Fruit fly (Drosophila melanogaster) whole organism, prepupa: Measurements from ENCODE around the gene CG42693.

Source experiments
- Blimp-1 ChIP-seq: fragments of 200-800 bp; sonication (Bioruptor generic); optimal IDR thresholded peaks from 3 replicates; lab custom pipeline; 2017; ENCODE audit warnings: missing biosample characterization, missing genetic modification characterization, mild to moderate bottlenecking, moderate library complexity, missing genetic modification reagents
- CG10631 ChIP-seq: fragments of 200-800 bp; sonication (Bioruptor generic); optimal IDR thresholded peaks from 2 replicates; lab custom pipeline; 2016; ENCODE audit warnings: missing biosample characterization, missing genetic modification characterization
- CG10669 ChIP-seq: fragments of 200-800 bp; sonication (Bioruptor generic); optimal IDR thresholded peaks from 3 replicates; lab custom pipeline; 2018; ENCODE audit warnings: missing biosample characterization, mild to moderate bottlenecking, missing genetic modification characterization, moderate library complexity
- CG11294 ChIP-seq: fragments of 200-800 bp; sonication (Bioruptor generic); IDR thresholded peaks from 2 replicates; pipeline ENCODE4 v1.3.6; 2022; ENCODE audit warnings: missing biosample characterization, missing genetic modification characterization
- CG11762 ChIP-seq: fragments of 200-800 bp; sonication (Bioruptor generic); optimal IDR thresholded peaks from 3 replicates; lab custom pipeline; 2016; ENCODE audit warnings: missing biosample characterization, missing genetic modification characterization; ENCODE audit not compliant: insufficient read depth
- CG11902 ChIP-seq: fragments of 200-800 bp; sonication (Bioruptor generic); optimal IDR thresholded peaks from 3 replicates; lab custom pipeline; 2016; ENCODE audit warnings: missing biosample characterization, missing genetic modification characterization
- CG15336 ChIP-seq: fragments of 200-800 bp; sonication (Bioruptor generic); IDR thresholded peaks from 2 replicates; pipeline ENCODE4 v1.3.6; 2022; ENCODE audit warnings: missing biosample characterization, missing genetic modification characterization
- CG1621 ChIP-seq: fragments of 200-800 bp; sonication (Bioruptor generic); optimal IDR thresholded peaks from 3 replicates; lab custom pipeline; 2018; ENCODE audit warnings: missing biosample characterization, mild to moderate bottlenecking, missing genetic modification characterization
- CG16779 ChIP-seq: fragments of 200-800 bp; sonication (Bioruptor generic); optimal IDR thresholded peaks from 3 replicates; lab custom pipeline; 2017; ENCODE audit warnings: missing biosample characterization, mild to moderate bottlenecking, missing genetic modification characterization
- CG3032 ChIP-seq: fragments of 200-800 bp; optimal IDR thresholded peaks from 2 replicates; lab custom pipeline; 2019; ENCODE audit warnings: missing biosample characterization, mild to moderate bottlenecking, missing genetic modification characterization, moderate library complexity
- CG31627 ChIP-seq: fragments of 200-800 bp; sonication (Bioruptor generic); optimal IDR thresholded peaks from 3 replicates; lab custom pipeline; 2016; ENCODE audit warnings: missing biosample characterization, missing genetic modification characterization
- CG32006 ChIP-seq: fragments of 200-800 bp; sonication (Bioruptor generic); optimal IDR thresholded peaks from 3 replicates; lab custom pipeline; 2017; ENCODE audit warnings: missing biosample characterization, mild to moderate bottlenecking, missing genetic modification characterization
- CG34406 ChIP-seq: fragments of 200-800 bp; sonication (Bioruptor generic); optimal IDR thresholded peaks from 3 replicates; lab custom pipeline; 2016; ENCODE audit warnings: missing biosample characterization, missing genetic modification characterization
- CG3919 ChIP-seq: fragments of 200-800 bp; sonication (Bioruptor generic); optimal IDR thresholded peaks from 3 replicates; lab custom pipeline; 2016; ENCODE audit warnings: missing biosample characterization, missing genetic modification characterization
- CG6163 ChIP-seq: fragments of 200-800 bp; sonication (Bioruptor generic); IDR thresholded peaks from 3 replicates; pipeline ENCODE4 v1.3.6; 2022; ENCODE audit warnings: missing biosample characterization, missing genetic modification characterization
- CG6276 ChIP-seq: fragments of 200-800 bp; sonication (Bioruptor generic); optimal IDR thresholded peaks from 2 replicates; lab custom pipeline; 2017; ENCODE audit warnings: missing biosample characterization, mild to moderate bottlenecking, missing genetic modification characterization
- CG6808 ChIP-seq: fragments of 200-800 bp; sonication (Bioruptor generic); optimal IDR thresholded peaks from 3 replicates; lab custom pipeline; 2017; ENCODE audit warnings: missing biosample characterization, missing genetic modification characterization, mild to moderate bottlenecking, moderate library complexity, missing genetic modification reagents
- CG7368 ChIP-seq: fragments of 200-800 bp; sonication (Bioruptor generic); optimal IDR thresholded peaks from 3 replicates; lab custom pipeline; 2016; ENCODE audit warnings: missing biosample characterization, missing genetic modification characterization
- CG8119 ChIP-seq: fragments of 200-800 bp; sonication (Bioruptor generic); IDR thresholded peaks from 3 replicates; pipeline ENCODE4 v1.3.6; 2022; ENCODE audit warnings: missing biosample characterization, missing genetic modification characterization
- CG8319 ChIP-seq: fragments of 200-800 bp; sonication (Bioruptor generic); optimal IDR thresholded peaks from 3 replicates; lab custom pipeline; 2016; ENCODE audit warnings: missing biosample characterization, missing genetic modification characterization
- CG8632 ChIP-seq: fragments of 200-800 bp; sonication (Bioruptor generic); optimal IDR thresholded peaks from 3 replicates; lab custom pipeline; 2016; ENCODE audit warnings: missing biosample characterization, missing genetic modification characterization
- CG9139 ChIP-seq: fragments of 200-800 bp; sonication (Bioruptor generic); optimal IDR thresholded peaks from 3 replicates; lab custom pipeline; 2017; ENCODE audit warnings: missing biosample characterization, mild to moderate bottlenecking, missing genetic modification characterization
- Eip75B ChIP-seq: fragments of 200-800 bp; sonication (Bioruptor generic); optimal IDR thresholded peaks from 3 replicates; lab custom pipeline; 2016; ENCODE audit warnings: missing biosample characterization, missing genetic modification characterization
- Eip93F ChIP-seq: fragments of 200-800 bp; sonication (Bioruptor generic); optimal IDR thresholded peaks from 2 replicates; lab custom pipeline; 2016; ENCODE audit warnings: missing biosample characterization, mild to moderate bottlenecking, missing genetic modification characterization
- Ets96B ChIP-seq: fragments of 200-800 bp; optimal IDR thresholded peaks from 2 replicates; lab custom pipeline; 2019; ENCODE audit warnings: missing biosample characterization, mild to moderate bottlenecking, missing genetic modification characterization, moderate library complexity
- Gug ChIP-seq: fragments of 200-800 bp; sonication (Bioruptor generic); IDR thresholded peaks from 2 replicates; pipeline ENCODE4 v1.3.6; 2022; ENCODE audit warnings: missing biosample characterization, missing genetic modification characterization
- Hr38 ChIP-seq: sonication (Bioruptor generic); optimal IDR thresholded peaks from 2 replicates; lab custom pipeline; 2016; ENCODE audit warnings: missing biosample characterization, missing genetic modification characterization
- Hr39 ChIP-seq: fragments of 200-800 bp; sonication (Bioruptor generic); optimal IDR thresholded peaks from 2 replicates; lab custom pipeline; 2016; ENCODE audit warnings: missing biosample characterization, missing genetic modification characterization
- Hr4 ChIP-seq: fragments of 200-800 bp; sonication (Bioruptor generic); optimal IDR thresholded peaks from 3 replicates; lab custom pipeline; 2016; ENCODE audit warnings: missing biosample characterization, missing genetic modification characterization
- Lpt ChIP-seq: fragments of 200-800 bp; sonication (Bioruptor generic); optimal IDR thresholded peaks from 3 replicates; lab custom pipeline; 2016; ENCODE audit warnings: missing biosample characterization, missing genetic modification characterization
- Smox ChIP-seq: fragments of 200-800 bp; sonication (Bioruptor generic); optimal IDR thresholded peaks from 3 replicates; lab custom pipeline; 2016; ENCODE audit warnings: missing biosample characterization, missing genetic modification characterization
- Sox102F ChIP-seq: fragments of 200-800 bp; sonication (Bioruptor generic); optimal IDR thresholded peaks from 2 replicates; lab custom pipeline; 2016; ENCODE audit warnings: missing biosample characterization, mild to moderate bottlenecking, missing genetic modification characterization
- Sox14 ChIP-seq: fragments of 200-800 bp; sonication (Bioruptor generic); optimal IDR thresholded peaks from 3 replicates; lab custom pipeline; 2016; ENCODE audit warnings: missing biosample characterization, missing genetic modification characterization
- Sox15 ChIP-seq: fragments of 200-800 bp; sonication (Bioruptor generic); optimal IDR thresholded peaks from 3 replicates; lab custom pipeline; 2016; ENCODE audit warnings: missing biosample characterization, missing genetic modification characterization
- achi ChIP-seq: fragments of 200-800 bp; sonication (Bioruptor generic); optimal IDR thresholded peaks from 3 replicates; lab custom pipeline; 2016; ENCODE audit warnings: missing biosample characterization, missing genetic modification characterization
- acj6 ChIP-seq: fragments of 200-800 bp; sonication (Bioruptor generic); optimal IDR thresholded peaks from 3 replicates; lab custom pipeline; 2016; ENCODE audit warnings: missing biosample characterization, missing genetic modification characterization
- cyc ChIP-seq: fragments of 200-800 bp; sonication (Bioruptor generic); optimal IDR thresholded peaks from 3 replicates; lab custom pipeline; 2016; ENCODE audit warnings: missing biosample characterization, missing genetic modification characterization
- dac ChIP-seq: fragments of 200-800 bp; sonication (Bioruptor generic); optimal IDR thresholded peaks from 2 replicates; lab custom pipeline; 2017; ENCODE audit warnings: missing biosample characterization, mild to moderate bottlenecking, missing genetic modification characterization
- eg ChIP-seq: fragments of 200-800 bp; sonication (Bioruptor generic); IDR thresholded peaks from 3 replicates; pipeline ENCODE4 v1.3.6; 2022; ENCODE audit warnings: missing biosample characterization, missing genetic modification characterization
- esn ChIP-seq: fragments of 200-800 bp; sonication (Bioruptor generic); optimal IDR thresholded peaks from 2 replicates; lab custom pipeline; 2016; ENCODE audit warnings: missing biosample characterization, mild to moderate bottlenecking, missing genetic modification characterization, moderate library complexity
- fd59A ChIP-seq: fragments of 200-800 bp; sonication (Bioruptor generic); optimal IDR thresholded peaks from 2 replicates; lab custom pipeline; 2017; ENCODE audit warnings: missing biosample characterization, mild to moderate bottlenecking, missing genetic modification characterization, missing genetic modification reagents
- fd85E ChIP-seq: fragments of 200-800 bp; sonication (Bioruptor generic); optimal IDR thresholded peaks from 3 replicates; lab custom pipeline; 2016; ENCODE audit warnings: missing biosample characterization, missing genetic modification characterization
- lz ChIP-seq: fragments of 200-800 bp; sonication (Bioruptor generic); optimal IDR thresholded peaks from 3 replicates; lab custom pipeline; 2016; ENCODE audit warnings: missing biosample characterization, missing genetic modification characterization
- net ChIP-seq: fragments of 200-800 bp; sonication (Bioruptor generic); optimal IDR thresholded peaks from 3 replicates; lab custom pipeline; 2016; ENCODE audit warnings: missing biosample characterization, missing genetic modification characterization
- pdm3 ChIP-seq: fragments of 200-800 bp; sonication (Bioruptor generic); optimal IDR thresholded peaks from 3 replicates; lab custom pipeline; 2016; ENCODE audit warnings: missing biosample characterization, missing genetic modification characterization
- salr ChIP-seq, 2 experiments: fragments of 200-800 bp; sonication (Bioruptor generic); optimal IDR thresholded peaks; 3 replicates each; lab custom pipeline; 2016 to 2018; ENCODE audit warnings: missing biosample characterization in 2 of 2, missing genetic modification characterization in 2 of 2, mild to moderate bottlenecking in 1 of 2
- spab ChIP-seq: fragments of 200-800 bp; sonication (Bioruptor generic); optimal IDR thresholded peaks from 2 replicates; lab custom pipeline; 2017; ENCODE audit warnings: missing biosample characterization, mild to moderate bottlenecking, missing genetic modification characterization, missing genetic modification reagents
- ss ChIP-seq, 2 experiments: fragments of 200-800 bp; sonication (Bioruptor generic); optimal IDR thresholded peaks; 2 replicates in 1 of 2; 3 replicates in 1 of 2; lab custom pipeline; 2017 to 2018; ENCODE audit warnings: mild to moderate bottlenecking in 2 of 2, missing biosample characterization in 2 of 2, missing genetic modification characterization in 2 of 2, moderate library complexity in 1 of 2
- svp ChIP-seq: fragments of 200-800 bp; sonication (Bioruptor generic); peaks from one replicate; lab custom pipeline; 2016; ENCODE audit warnings: missing biosample characterization, missing genetic modification characterization
- topi ChIP-seq: fragments of 200-800 bp; sonication (Bioruptor generic); optimal IDR thresholded peaks from 3 replicates; lab custom pipeline; 2016; ENCODE audit warnings: missing biosample characterization, missing genetic modification characterization
- vri ChIP-seq: fragments of 200-800 bp; sonication (Bioruptor generic); optimal IDR thresholded peaks from 3 replicates; lab custom pipeline; 2016; ENCODE audit warnings: missing biosample characterization, mild to moderate bottlenecking, missing genetic modification characterization

CG42693 gene

DNA sequence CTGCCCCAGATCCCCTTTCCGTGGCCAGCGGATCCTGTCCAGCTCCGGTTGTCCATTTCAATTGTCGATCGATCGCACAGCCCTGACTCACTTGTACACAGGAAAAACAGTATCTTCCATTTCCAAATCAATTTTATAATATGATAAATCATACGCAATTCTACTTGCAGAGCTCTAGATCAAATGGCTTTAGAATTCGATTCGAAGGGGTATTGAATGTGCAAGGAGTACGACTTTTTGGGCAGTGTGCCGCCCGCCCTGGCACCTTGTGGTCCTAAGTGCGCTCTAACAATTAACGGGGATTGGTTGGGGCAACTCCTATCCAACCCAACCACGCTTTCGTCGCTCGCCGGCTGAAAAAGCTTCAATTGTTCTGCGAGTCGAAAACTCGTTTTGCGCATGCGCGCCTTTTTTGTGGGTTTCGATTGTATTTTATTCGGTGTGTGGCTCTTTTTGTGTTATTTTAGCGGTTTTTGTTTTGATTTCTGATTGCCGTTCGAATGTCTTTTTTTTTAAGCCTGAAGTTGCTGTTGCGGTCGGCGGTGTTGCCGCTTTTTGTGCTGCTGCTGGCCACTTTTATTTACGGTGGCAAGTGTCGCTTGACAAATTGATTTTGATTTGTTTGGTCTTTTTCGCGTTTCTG lies 25.9 kb downstream of the CG42693 start:
- peak; percentile 77 for TF ChIP-seq lz (GFP tag; lab: Kevin White, UChicago)
- TF ChIP-seq CG8632 (GFP tag; lab: Kevin White, UChicago) = peak; percentile 18
- TF ChIP-seq salr (GFP tag; optimal IDR thresholded peaks at IDR 0.05; lab: Kevin White, UChicago) = peak in 1 of 2 experiments; percentile 73
- TF ChIP-seq topi (GFP tag; lab: Kevin White, UChicago) = peak; percentile 77
- peak; percentile 34 for TF ChIP-seq spab (GFP tag; lab: Kevin White, UChicago)
- TF ChIP-seq CG7368 (GFP tag; lab: Kevin White, UChicago) = peak; percentile 54
- TF ChIP-seq pdm3 = peak; percentile 80
- peak; percentile 39 for TF ChIP-seq Blimp-1 (GFP tag; lab: Kevin White, UChicago)
- TF ChIP-seq Sox14 (GFP tag; lab: Kevin White, UChicago) = peak; percentile 80
- TF ChIP-seq fd85E (GFP tag; lab: Kevin White, UChicago) = no peak
- peak; percentile 50 for TF ChIP-seq Ets96B
- peak; percentile 59 for TF ChIP-seq CG10631 (GFP tag; lab: Kevin White, UChicago)
- peak; percentile 50 for TF ChIP-seq vri (GFP tag; lab: Kevin White, UChicago)
- TF ChIP-seq CG6276 (GFP tag; lab: Kevin White, UChicago) = peak; percentile 84
- TF ChIP-seq CG1621 = no peak
- peak; percentile 34 for TF ChIP-seq CG3032 (tag; lab: Kevin White, UChicago)
- TF ChIP-seq CG6808 (GFP tag; lab: Kevin White, UChicago) = peak; percentile 40
- peak; percentile 73 for TF ChIP-seq cyc
- peak; percentile 72 for TF ChIP-seq net (GFP tag; lab: Kevin White, UChicago)
- peak; percentile 85 for TF ChIP-seq eg
- TF ChIP-seq Lpt (GFP tag; lab: Kevin White, UChicago) = peak; percentile 79
- TF ChIP-seq achi (GFP tag; lab: Kevin White, UChicago) = peak; percentile 69
- peak; percentile 44 for TF ChIP-seq CG11902 (GFP tag; lab: Kevin White, UChicago)
- peak; percentile 93 for TF ChIP-seq Hr4 (GFP tag; lab: Kevin White, UChicago)
- peak; percentile 80 for TF ChIP-seq CG3919
- TF ChIP-seq esn (GFP tag; lab: Kevin White, UChicago) = peak; percentile 80
- peak; percentile 80 for TF ChIP-seq CG11294
- peak; percentile 72 for TF ChIP-seq Eip75B
- TF ChIP-seq CG6163 = peak; percentile 85
- TF ChIP-seq Hr39 = peak; percentile 77
- TF ChIP-seq fd59A (GFP tag; lab: Kevin White, UChicago) = peak; percentile 39
- TF ChIP-seq CG32006 (GFP tag; lab: Kevin White, UChicago) = peak; percentile 92
- peak; percentile 72 for TF ChIP-seq Smox
- TF ChIP-seq CG8119 = peak; percentile 88
- TF ChIP-seq Eip93F (GFP tag; lab: Kevin White, UChicago) = peak; percentile 2
- TF ChIP-seq acj6 (GFP tag; lab: Kevin White, UChicago) = peak; percentile 76
- TF ChIP-seq CG31627 (GFP tag; lab: Kevin White, UChicago) = peak; percentile 76
- TF ChIP-seq CG8319 = no peak
- TF ChIP-seq ss (GFP tag; optimal IDR thresholded peaks at IDR 0.05; lab: Kevin White, UChicago) = peak; percentile 53 to 71
- peak; percentile 92 for TF ChIP-seq svp (GFP tag; lab: Kevin White, UChicago)
- TF ChIP-seq CG10669 (GFP tag; lab: Kevin White, UChicago) = peak; percentile 26
- no peak for TF ChIP-seq Hr38 (GFP tag; lab: Kevin White, UChicago)
- peak; percentile 79 for TF ChIP-seq Sox102F (GFP tag; lab: Kevin White, UChicago)
- TF ChIP-seq CG34406 = peak; percentile 42
- TF ChIP-seq Gug (GFP tag; lab: Robert Waterston, UW) = peak; percentile 67
- no peak for TF ChIP-seq Sox15 (GFP tag; lab: Kevin White, UChicago)
- TF ChIP-seq CG11762 (GFP tag; lab: Kevin White, UChicago) = peak; percentile 38
- peak; percentile 41 for TF ChIP-seq CG16779 (tag; lab: Kevin White, UChicago)
- TF ChIP-seq dac = peak; percentile 78
- TF ChIP-seq CG9139 (GFP tag; lab: Kevin White, UChicago) = peak; percentile 9
- TF ChIP-seq CG15336 (GFP tag; lab: Robert Waterston, UW) = peak; percentile 91
